Worm (Caenorhabditis elegans) whole organism, L4 larva: ENCODE results near the gene serp-1.2.

Experiments used
- F26F4.8 ChIP-seq: fragments of 200-800 bp; sonication (Bioruptor generic); conservative IDR thresholded peaks from 2 replicates; pipeline ENCODE4 v1.3.6; 2022; ENCODE audit warnings: missing genetic modification characterization, missing compliant biosample characterization
- F37D6.2 ChIP-seq: sonication (generic microtip); optimal IDR thresholded peaks from 2 replicates; lab custom pipeline; 2016; ENCODE audit warnings: mild to moderate bottlenecking, missing genetic modification characterization, missing compliant biosample characterization
- F44E2.7 ChIP-seq: fragments of 200-800 bp; sonication (Bioruptor generic); IDR thresholded peaks from 2 replicates; pipeline ENCODE4 v2.1.2; 2022; ENCODE audit warnings: missing genetic modification characterization, missing compliant biosample characterization
- R02D3.7 ChIP-seq: fragments of 150-350 bp; sonication (generic microtip); optimal IDR thresholded peaks from 3 replicates; lab custom pipeline; 2014; ENCODE audit warnings: missing biosample characterization, missing genetic modification characterization
- T20F7.1 ChIP-seq: fragments of 200-800 bp; sonication (Bioruptor generic); optimal IDR thresholded peaks from 2 replicates; lab custom pipeline; 2018; ENCODE audit warnings: mild to moderate bottlenecking, missing genetic modification characterization, missing compliant biosample characterization
- Y48G9A.11 ChIP-seq: fragments of 200-800 bp; sonication (Bioruptor generic); IDR thresholded peaks from 2 replicates; pipeline ENCODE4 v1.3.6; 2022; ENCODE audit warnings: missing genetic modification reagents, missing genetic modification characterization, missing compliant biosample characterization
- ZK546.5 ChIP-seq, 2 experiments: sonication (generic microtip); optimal IDR thresholded peaks; 2 replicates each; lab custom pipeline; 2017; ENCODE audit warnings: missing biosample characterization in 2 of 2, missing genetic modification characterization in 2 of 2
- aha-1 ChIP-seq: fragments of 150-350 bp; peaks from one replicate; lab custom pipeline; 2014; ENCODE audit warnings: missing biosample characterization, missing genetic modification characterization
- aly-2 ChIP-seq: sonication (generic microtip); optimal IDR thresholded peaks from 2 replicates; lab custom pipeline; 2018; ENCODE audit warnings: missing biosample characterization, missing genetic modification characterization
- ama-1 ChIP-seq: fragments of 150-350 bp; optimal IDR thresholded peaks from 2 replicates; lab custom pipeline; 2014; ENCODE audit warnings: inconsistent platforms, mixed read lengths
- arid-1 ChIP-seq: fragments of 200-800 bp; sonication (Bioruptor generic); conservative IDR thresholded peaks from 2 replicates; pipeline ENCODE4 v1.3.6; 2022; ENCODE audit warnings: missing genetic modification reagents, missing genetic modification characterization, missing compliant biosample characterization
- attf-4 ChIP-seq: sonication (generic microtip); optimal IDR thresholded peaks from 3 replicates; lab custom pipeline; 2017; ENCODE audit warnings: missing biosample characterization, missing genetic modification characterization
- ceh-20 ChIP-seq: fragments of 200-800 bp; sonication (Bioruptor generic); IDR thresholded peaks from 2 replicates; pipeline ENCODE4 v1.3.6; 2022; ENCODE audit warnings: missing genetic modification reagents, missing genetic modification characterization, missing compliant biosample characterization
- ceh-32 ChIP-seq: sonication (generic microtip); optimal IDR thresholded peaks from 2 replicates; lab custom pipeline; 2016; ENCODE audit warnings: mild to moderate bottlenecking, missing genetic modification characterization, missing compliant biosample characterization; ENCODE audit not compliant: poor library complexity
- ceh-44 ChIP-seq: fragments of 200-800 bp; sonication (Bioruptor generic); IDR thresholded peaks from 2 replicates; pipeline ENCODE4 v1.3.6; 2022; ENCODE audit warnings: missing genetic modification reagents, missing genetic modification characterization, missing compliant biosample characterization
- cey-2 ChIP-seq: sonication (generic microtip); optimal IDR thresholded peaks from 3 replicates; lab custom pipeline; 2017; ENCODE audit warnings: missing genetic modification characterization, mild to moderate bottlenecking, missing compliant biosample characterization, antibody characterized with exemption, borderline replicate concordance; ENCODE audit not compliant: insufficient read depth
- ctbp-1 ChIP-seq: fragments of 200-800 bp; sonication (Bioruptor generic); IDR thresholded peaks from 2 replicates; pipeline ENCODE4 v1.3.6; 2022; ENCODE audit warnings: missing genetic modification reagents, missing genetic modification characterization, missing compliant biosample characterization
- daf-8 ChIP-seq: fragments of 200-800 bp; sonication (Bioruptor generic); IDR thresholded peaks from 2 replicates; pipeline ENCODE4 v1.3.6; 2022; ENCODE audit warnings: missing genetic modification characterization, missing compliant biosample characterization
- dmd-6 ChIP-seq: fragments of 200-800 bp; sonication (Bioruptor generic); IDR thresholded peaks from 2 replicates; pipeline ENCODE4 v1.3.6; 2022; ENCODE audit warnings: missing genetic modification reagents, missing genetic modification characterization, missing compliant biosample characterization
- duxl-1 ChIP-seq: sonication (generic microtip); optimal IDR thresholded peaks from 2 replicates; lab custom pipeline; 2016; ENCODE audit warnings: mild to moderate bottlenecking, missing genetic modification characterization, moderate library complexity, missing compliant biosample characterization; ENCODE audit not compliant: poor library complexity
- egl-27 ChIP-seq: sonication (generic microtip); optimal IDR thresholded peaks from 3 replicates; lab custom pipeline; 2017; ENCODE audit warnings: missing biosample characterization, missing genetic modification reagents, missing genetic modification characterization
- egl-43 ChIP-seq: fragments of 200-800 bp; sonication (Bioruptor generic); IDR thresholded peaks from 2 replicates; pipeline ENCODE4 v1.3.6; 2022; ENCODE audit warnings: missing genetic modification reagents, missing genetic modification characterization, missing compliant biosample characterization
- gei-8 ChIP-seq: fragments of 200-800 bp; sonication (Bioruptor generic); optimal IDR thresholded peaks from 2 replicates; lab custom pipeline; 2018; ENCODE audit warnings: mild to moderate bottlenecking, missing genetic modification characterization, missing compliant biosample characterization
- hif-1 ChIP-seq, 2 experiments: sonication (generic microtip); optimal IDR thresholded peaks; 2 replicates each; lab custom pipeline; 2016 to 2017; ENCODE audit warnings: missing compliant biosample characterization in 2 of 2, missing genetic modification characterization in 2 of 2, missing genetic modification reagents in 2 of 2, missing genotype in 2 of 2, mild to moderate bottlenecking in 1 of 2
- hlh-11 ChIP-seq: fragments of 200-800 bp; sonication (Bioruptor generic); optimal IDR thresholded peaks from 2 replicates; lab custom pipeline; 2018; ENCODE audit warnings: mild to moderate bottlenecking, missing genetic modification characterization, missing compliant biosample characterization
- hmg-1.1 ChIP-seq: fragments of 200-800 bp; sonication (Bioruptor generic); IDR thresholded peaks from 2 replicates; pipeline ENCODE4 v1.3.6; 2022; ENCODE audit warnings: missing genetic modification reagents, missing genetic modification characterization, missing compliant biosample characterization
- jun-1 ChIP-seq: fragments of 150-350 bp; optimal IDR thresholded peaks from 2 replicates; lab custom pipeline; 2014; ENCODE audit warnings: missing biosample characterization, missing genetic modification reagents, missing genetic modification characterization
- lim-7 ChIP-seq: fragments of 200-800 bp; sonication (Bioruptor generic); IDR thresholded peaks from 2 replicates; pipeline ENCODE4 v1.3.6; 2022; ENCODE audit warnings: missing genetic modification characterization, missing compliant biosample characterization
- lin-1 ChIP-seq: fragments of 200-800 bp; sonication (Bioruptor generic); IDR thresholded peaks from 2 replicates; pipeline ENCODE4 v1.3.6; 2022; ENCODE audit warnings: missing genetic modification reagents, missing genetic modification characterization, missing compliant biosample characterization
- lin-15B ChIP-seq: fragments of 150-350 bp; sonication (generic microtip); optimal IDR thresholded peaks from 3 replicates; lab custom pipeline; 2014; ENCODE audit warnings: missing biosample characterization, missing genetic modification characterization
- lir-3 ChIP-seq: sonication (generic microtip); optimal IDR thresholded peaks from 2 replicates; lab custom pipeline; 2016; ENCODE audit warnings: mild to moderate bottlenecking, missing genetic modification characterization, missing compliant biosample characterization
- lsy-2 ChIP-seq, 2 experiments: fragments of 150-350 bp in 1 of 2; sonication (generic microtip) in 1 of 2; optimal IDR thresholded peaks; 2 replicates each; lab custom pipeline; 2014 to 2017; ENCODE audit warnings: missing biosample characterization in 2 of 2, missing genetic modification characterization in 2 of 2
- madf-5 ChIP-seq, 2 experiments: fragments of 200-800 bp; sonication (Bioruptor generic); IDR thresholded peaks; 2 replicates each; pipeline ENCODE4 v1.3.6; 2022; ENCODE audit warnings: missing compliant biosample characterization in 2 of 2, missing genetic modification characterization in 2 of 2
- mdt-29 ChIP-seq: fragments of 200-800 bp; sonication (Bioruptor generic); IDR thresholded peaks from 2 replicates; pipeline ENCODE4 v1.3.6; 2022; ENCODE audit warnings: missing genetic modification reagents, missing genetic modification characterization, missing compliant biosample characterization
- mxl-3 ChIP-seq: fragments of 200-800 bp; sonication (Bioruptor generic); optimal IDR thresholded peaks from 2 replicates; lab custom pipeline; 2018; ENCODE audit warnings: mild to moderate bottlenecking, missing genetic modification characterization, missing compliant biosample characterization
- nhr-10 ChIP-seq: fragments of 150-350 bp; optimal IDR thresholded peaks from 2 replicates; lab custom pipeline; 2014; ENCODE audit warnings: missing biosample characterization, missing genetic modification characterization
- nhr-111 ChIP-seq: fragments of 200-800 bp; sonication (Bioruptor generic); optimal IDR thresholded peaks from 2 replicates; lab custom pipeline; 2018; ENCODE audit warnings: mild to moderate bottlenecking, missing genetic modification characterization, missing compliant biosample characterization
- nhr-28 ChIP-seq: fragments of 150-350 bp; optimal IDR thresholded peaks from 2 replicates; lab custom pipeline; 2014; ENCODE audit warnings: missing biosample characterization, missing genetic modification characterization
- nhr-41 ChIP-seq: fragments of 200-800 bp; sonication (Bioruptor generic); IDR thresholded peaks from 2 replicates; pipeline ENCODE4 v1.3.6; 2022; ENCODE audit warnings: missing genetic modification reagents, missing genetic modification characterization, missing compliant biosample characterization
- nhr-42 ChIP-seq: fragments of 200-800 bp; sonication (Bioruptor generic); IDR thresholded peaks from 2 replicates; pipeline ENCODE4 v1.3.6; 2022; ENCODE audit warnings: missing genetic modification characterization, missing compliant biosample characterization
- nhr-76 ChIP-seq: fragments of 150-350 bp; optimal IDR thresholded peaks from 2 replicates; lab custom pipeline; 2014; ENCODE audit warnings: missing biosample characterization, missing genetic modification characterization
- php-3 ChIP-seq: fragments of 200-800 bp; sonication (Bioruptor generic); IDR thresholded peaks from 2 replicates; pipeline ENCODE4 v1.3.6; 2022; ENCODE audit warnings: missing genetic modification reagents, missing genetic modification characterization, missing compliant biosample characterization
- pqm-1 ChIP-seq: sonication (generic microtip); optimal IDR thresholded peaks from 2 replicates; lab custom pipeline; 2017; ENCODE audit warnings: missing biosample characterization, missing genetic modification characterization
- snpc-1.2 ChIP-seq: fragments of 200-800 bp; sonication (Bioruptor generic); IDR thresholded peaks from 2 replicates; pipeline ENCODE4 v1.3.6; 2022; ENCODE audit warnings: missing genetic modification reagents, missing genetic modification characterization, missing compliant biosample characterization
- snpc-4 ChIP-seq: fragments of 150-350 bp; optimal IDR thresholded peaks from 2 replicates; lab custom pipeline; 2014; ENCODE audit warnings: missing biosample characterization, missing genetic modification characterization
- spr-1 ChIP-seq: sonication (generic microtip); optimal IDR thresholded peaks from 2 replicates; lab custom pipeline; 2016; ENCODE audit warnings: mild to moderate bottlenecking, missing genetic modification characterization, missing compliant biosample characterization
- spr-3 ChIP-seq: fragments of 200-800 bp; sonication (Bioruptor generic); optimal IDR thresholded peaks from 2 replicates; lab custom pipeline; 2018; ENCODE audit warnings: mild to moderate bottlenecking, missing genetic modification characterization, missing compliant biosample characterization
- tag-97 ChIP-seq: fragments of 200-800 bp; sonication (Bioruptor generic); IDR thresholded peaks from 2 replicates; pipeline ENCODE4 v1.3.6; 2022; ENCODE audit warnings: missing genetic modification characterization, missing compliant biosample characterization
- unc-130 ChIP-seq: sonication (generic microtip); optimal IDR thresholded peaks from 2 replicates; lab custom pipeline; 2016; ENCODE audit warnings: missing genetic modification reagents, missing genetic modification characterization, missing compliant biosample characterization
- zfp-3 ChIP-seq: fragments of 200-800 bp; sonication (Bioruptor generic); conservative IDR thresholded peaks from 2 replicates; pipeline ENCODE4 v1.3.6; 2022; ENCODE audit warnings: missing genetic modification reagents, missing genetic modification characterization, missing compliant biosample characterization

Gene serp-1.2

DNA sequence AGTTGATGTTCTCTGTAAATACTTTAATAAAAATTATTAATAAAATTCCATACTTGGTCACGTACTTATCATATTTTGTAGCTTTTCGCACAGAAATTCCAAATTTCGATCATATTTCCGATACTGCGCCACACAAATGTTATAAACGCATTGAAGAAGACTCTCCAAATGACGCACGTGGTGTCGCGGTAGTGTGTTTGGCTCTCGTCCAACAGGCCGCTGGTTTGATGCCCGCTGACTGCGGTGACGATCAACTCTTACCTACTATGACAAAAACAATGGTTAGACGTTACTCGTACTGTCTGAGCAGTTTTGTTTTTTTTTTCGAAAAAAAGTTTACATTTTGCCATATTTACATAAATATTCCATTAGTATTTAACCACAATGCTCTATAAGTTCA lies 27.4 kb downstream of the serp-1.2 start (continued):
- TF ChIP-seq unc-130 (GFP tag; lab: Kevin White, UChicago) (peak; percentile 80), ctbp-1 (GFP tag; lab: Robert Waterston, UW) (no peak; the same call in 1 of the 2 replicates), ceh-20 (GFP tag; lab: Robert Waterston, UW) (peak; percentile 81; the same call in 1 of the 2 replicates), nhr-76 (tag; lab: Kevin White, UChicago) (no peak), spr-1 (tag; lab: Kevin White, UChicago) (peak; percentile 68), duxl-1 (tag; lab: Kevin White, UChicago) (peak; percentile 79), egl-27 (no peak), daf-8 (GFP tag; lab: Robert Waterston, UW) (0 out of 2 replicates have a peak, but pooled peaks have one; percentile 45), nhr-10 (tag; lab: Kevin White, UChicago) (no peak), F26F4.8 (peak; percentile 98), pqm-1 (tag; lab: Kevin White, UChicago) (peak; percentile 46), F37D6.2 (tag; lab: Kevin White, UChicago) (peak; percentile 33), F44E2.7 (GFP tag; lab: Robert Waterston, UW) (peak; percentile 96), lir-3 (peak; percentile 55), nhr-111 (GFP tag; lab: Kevin White, UChicago) (peak; percentile 55), snpc-4 (tag; lab: Kevin White, UChicago) (no peak), nhr-28 (tag; lab: Kevin White, UChicago) (peak; percentile 24), ZK546.5 (tag; optimal IDR thresholded peaks at IDR 0.05; lab: Kevin White, UChicago) (no peak), ceh-32 (no peak), nhr-42 (GFP tag; lab: Robert Waterston, UW) (peak; percentile 79; the same call in 1 of the 2 replicates), madf-5 (GFP tag; IDR thresholded peaks at IDR 0.05; lab: Robert Waterston, UW) (peak; percentile 77 to 81; a peak in 2 of 4 replicates), lim-7 (GFP tag; lab: Robert Waterston, UW) (no peak; the same call in 1 of the 2 replicates), lin-15B (tag; lab: Kevin White, UChicago) (no peak), hlh-11 (tag; lab: Kevin White, UChicago) (peak; percentile 66), ceh-44 (GFP tag; lab: Robert Waterston, UW) (no peak), tag-97 (GFP tag; lab: Robert Waterston, UW) (no peak), aha-1 (tag; lab: Kevin White, UChicago) (peak; percentile 95), T20F7.1 (GFP tag; lab: Kevin White, UChicago) (peak; percentile 58), cey-2 (tag; lab: Kevin White, UChicago) (no peak), php-3 (GFP tag; lab: Robert Waterston, UW) (peak; percentile 84), ama-1 (no peak), hif-1 (tag; optimal IDR thresholded peaks at IDR 0.05; lab: Kevin White, UChicago) (peak in 1 of 2 experiments; percentile 54), lsy-2 (tag; optimal IDR thresholded peaks at IDR 0.05; lab: Kevin White, UChicago) (peak in 1 of 2 experiments; percentile 67), zfp-3 (GFP tag; lab: Robert Waterston, UW) (peak; percentile 73), nhr-41 (GFP tag; lab: Robert Waterston, UW) (peak; percentile 78), arid-1 (GFP tag; lab: Robert Waterston, UW) (peak; percentile 92), Y48G9A.11 (GFP tag; lab: Robert Waterston, UW) (peak; percentile 80), gei-8 (peak; percentile 63), egl-43 (GFP tag; lab: Robert Waterston, UW) (no peak; the same call in 1 of the 2 replicates), jun-1 (tag; lab: Kevin White, UChicago) (no peak), hmg-1.1 (GFP tag; lab: Robert Waterston, UW) (peak; percentile 86), attf-4 (tag; lab: Kevin White, UChicago) (no peak), dmd-6 (GFP tag; lab: Robert Waterston, UW) (peak; percentile 78), lin-1 (GFP tag; lab: Robert Waterston, UW) (peak; percentile 83; the same call in 1 of the 2 replicates), mxl-3 (GFP tag; lab: Kevin White, UChicago) (peak; percentile 64), R02D3.7 (tag; lab: Kevin White, UChicago) (no peak), spr-3 (peak; percentile 58), snpc-1.2 (peak; percentile 93; the same call in 1 of the 2 replicates), aly-2 (tag; lab: Kevin White, UChicago) (no peak), mdt-29 (no peak)
